Fruit fly (Drosophila melanogaster) whole organism, embryonic: ENCODE results near the gene CG42854.

Experiments used
- BEAF-32 ChIP-seq: fragments of 200-800 bp; sonication (Bioruptor generic); optimal IDR thresholded peaks from 3 replicates; lab custom pipeline; 2017; ENCODE audit warnings: missing biosample characterization, missing genetic modification characterization, mild to moderate bottlenecking, moderate library complexity, missing genetic modification reagents
- Bgb ChIP-seq: fragments of 200-800 bp; sonication (Bioruptor generic); IDR thresholded peaks from 2 replicates; pipeline ENCODE4 v1.3.6; 2022; ENCODE audit warnings: missing biosample characterization, missing genetic modification characterization; ENCODE audit not compliant: partially characterized antibody
- CG10209 ChIP-seq: fragments of 200-800 bp; sonication (Bioruptor generic); optimal IDR thresholded peaks from 3 replicates; lab custom pipeline; 2017; ENCODE audit warnings: missing biosample characterization, mild to moderate bottlenecking, missing genetic modification characterization, missing genetic modification reagents
- CG10366 ChIP-seq: fragments of 200-800 bp; sonication (Bioruptor generic); IDR thresholded peaks from 2 replicates; pipeline ENCODE4 v1.3.6; 2022; ENCODE audit warnings: missing biosample characterization, missing genetic modification characterization
- CG13287 ChIP-seq: fragments of 200-800 bp; sonication (Bioruptor generic); IDR thresholded peaks from 2 replicates; pipeline ENCODE4 v1.3.6; 2022; ENCODE audit warnings: missing biosample characterization, missing genetic modification characterization; ENCODE audit not compliant: partially characterized antibody
- CG15011 ChIP-seq: fragments of 200-800 bp; sonication (Bioruptor generic); optimal IDR thresholded peaks from 3 replicates; lab custom pipeline; 2018; ENCODE audit warnings: missing biosample characterization, mild to moderate bottlenecking, missing genetic modification characterization
- CG15696 ChIP-seq: fragments of 200-800 bp; sonication (Bioruptor generic); optimal IDR thresholded peaks from 2 replicates; lab custom pipeline; 2019; ENCODE audit warnings: missing biosample characterization, mild to moderate bottlenecking, missing genetic modification characterization, moderate library complexity
- CG17912 ChIP-seq: fragments of 200-800 bp; sonication (Bioruptor generic); optimal IDR thresholded peaks from 2 replicates; lab custom pipeline; 2018; ENCODE audit warnings: missing biosample characterization, mild to moderate bottlenecking, missing genetic modification characterization
- CG2678 ChIP-seq: fragments of 200-800 bp; sonication (Bioruptor generic); optimal IDR thresholded peaks from 3 replicates; lab custom pipeline; 2019; ENCODE audit warnings: missing biosample characterization, mild to moderate bottlenecking, missing genetic modification characterization, moderate library complexity
- CG33213 ChIP-seq: fragments of 200-800 bp; sonication (Bioruptor generic); optimal IDR thresholded peaks from 3 replicates; lab custom pipeline; 2016; ENCODE audit warnings: missing biosample characterization, missing genetic modification characterization
- CG42726 ChIP-seq: fragments of 200-800 bp; sonication (Bioruptor generic); IDR thresholded peaks from 2 replicates; pipeline ENCODE4 v1.3.6; 2022; ENCODE audit warnings: missing biosample characterization, missing genetic modification characterization; ENCODE audit not compliant: partially characterized antibody
- CG4707 ChIP-seq: fragments of 200-800 bp; sonication (Bioruptor generic); optimal IDR thresholded peaks from 2 replicates; lab custom pipeline; 2018; ENCODE audit warnings: missing biosample characterization, mild to moderate bottlenecking, missing genetic modification characterization, moderate library complexity
- CG5953 ChIP-seq: fragments of 200-800 bp; sonication (Bioruptor generic); IDR thresholded peaks from 2 replicates; pipeline ENCODE4 v1.3.6; 2022; ENCODE audit warnings: missing biosample characterization, missing genetic modification characterization
- CG6254 ChIP-seq: fragments of 200-800 bp; sonication (Bioruptor generic); optimal IDR thresholded peaks from 3 replicates; lab custom pipeline; 2017; ENCODE audit warnings: mild to moderate bottlenecking, missing biosample characterization, missing genetic modification reagents, missing genetic modification characterization
- CG6854 ChIP-seq: fragments of 200-800 bp; sonication (Bioruptor generic); optimal IDR thresholded peaks from 3 replicates; lab custom pipeline; 2017; ENCODE audit warnings: missing biosample characterization, mild to moderate bottlenecking, missing genetic modification characterization
- CG8765 ChIP-seq: fragments of 200-800 bp; sonication (Bioruptor generic); IDR thresholded peaks from 2 replicates; pipeline ENCODE4 v1.3.6; 2022; ENCODE audit warnings: missing biosample characterization, missing genetic modification characterization
- CG9932 ChIP-seq: fragments of 200-800 bp; sonication (Bioruptor generic); IDR thresholded peaks from 2 replicates; pipeline ENCODE4 v1.3.6; 2022; ENCODE audit warnings: missing biosample characterization, missing genetic modification characterization
- CoRest ChIP-seq: fragments of 200-800 bp; sonication (Bioruptor generic); optimal IDR thresholded peaks from 3 replicates; lab custom pipeline; 2018; ENCODE audit warnings: missing biosample characterization, mild to moderate bottlenecking, missing genetic modification characterization, moderate library complexity
- E2f2 ChIP-seq: fragments of 200-800 bp; sonication (Bioruptor generic); IDR thresholded peaks from 2 replicates; pipeline ENCODE4 v1.3.6; 2022; ENCODE audit warnings: missing biosample characterization, missing genetic modification characterization
- Eip74EF ChIP-seq, 2 experiments: fragments of 200-800 bp in 1 of 2; fragments of >200 bp in 1 of 2; sonication (Bioruptor generic) in 1 of 2; optimal IDR thresholded peaks; 2 replicates each; lab custom pipeline; 2017 to 2019; ENCODE audit warnings: missing biosample characterization in 2 of 2, missing genetic modification characterization in 2 of 2, mild to moderate bottlenecking in 1 of 2, moderate library complexity in 1 of 2
- Ets97D ChIP-seq: fragments of 200-800 bp; sonication (Bioruptor generic); optimal IDR thresholded peaks from 3 replicates; lab custom pipeline; 2016; ENCODE audit warnings: missing biosample characterization, missing genetic modification characterization
- HLH4C ChIP-seq: fragments of 200-800 bp; sonication (Bioruptor generic); IDR thresholded peaks from 3 replicates; pipeline ENCODE4 v1.3.6; 2022; ENCODE audit warnings: missing biosample characterization, missing genetic modification characterization; ENCODE audit not compliant: partially characterized antibody
- Lim3 ChIP-seq: fragments of 200-800 bp; sonication (Bioruptor generic); IDR thresholded peaks from 2 replicates; pipeline ENCODE4 v1.3.6; 2022; ENCODE audit warnings: missing biosample characterization, missing genetic modification characterization
- MESR4 ChIP-seq: fragments of 200-800 bp; sonication (Bioruptor generic); optimal IDR thresholded peaks from 2 replicates; lab custom pipeline; 2018; ENCODE audit warnings: missing biosample characterization, mild to moderate bottlenecking, missing genetic modification characterization, moderate library complexity
- Med ChIP-seq: fragments of 200-800 bp; sonication (Bioruptor generic); peaks from one replicate; lab custom pipeline; 2016; ENCODE audit warnings: missing biosample characterization, missing genetic modification characterization, mild to moderate bottlenecking, inconsistent platforms, moderate library complexity
- Mrtf ChIP-seq: fragments of 200-800 bp; sonication (Bioruptor generic); IDR thresholded peaks from 3 replicates; pipeline ENCODE4 v1.3.6; 2022; ENCODE audit warnings: missing biosample characterization, missing genetic modification characterization
- Nf-YA ChIP-seq: fragments of 200-800 bp; sonication (Bioruptor generic); IDR thresholded peaks from 2 replicates; pipeline ENCODE4 v1.3.6; 2022; ENCODE audit warnings: missing biosample characterization, missing genetic modification characterization
- Nf-YB ChIP-seq: fragments of 200-800 bp; sonication (Bioruptor generic); optimal IDR thresholded peaks from 3 replicates; lab custom pipeline; 2019; ENCODE audit warnings: missing biosample characterization, mild to moderate bottlenecking, missing genetic modification characterization, moderate library complexity
- NfI ChIP-seq: fragments of 200-800 bp; sonication (Bioruptor generic); optimal IDR thresholded peaks from 3 replicates; lab custom pipeline; 2018; ENCODE audit warnings: missing biosample characterization, mild to moderate bottlenecking, missing genetic modification characterization, moderate library complexity
- Sry-δ ChIP-seq: fragments of 200-800 bp; sonication (Bioruptor generic); optimal IDR thresholded peaks from 2 replicates; lab custom pipeline; 2016; ENCODE audit warnings: missing biosample characterization, missing genetic modification characterization
- Xbp1 ChIP-seq: fragments of 200-800 bp; sonication (Bioruptor generic); optimal IDR thresholded peaks from 3 replicates; lab custom pipeline; 2016; ENCODE audit warnings: missing biosample characterization, mild to moderate bottlenecking, missing genetic modification characterization
- YL-1 ChIP-seq: fragments of 200-800 bp; sonication (Bioruptor generic); optimal IDR thresholded peaks from 3 replicates; lab custom pipeline; 2017; ENCODE audit warnings: missing biosample characterization, mild to moderate bottlenecking, missing genetic modification characterization
- bbx ChIP-seq: fragments of 200-800 bp; sonication (Bioruptor generic); IDR thresholded peaks from 2 replicates; pipeline ENCODE4 v1.3.6; 2022; ENCODE audit warnings: missing biosample characterization, missing genetic modification characterization; ENCODE audit not compliant: partially characterized antibody
- btn ChIP-seq: fragments of 200-800 bp; sonication (Bioruptor generic); optimal IDR thresholded peaks from 2 replicates; lab custom pipeline; 2016; ENCODE audit warnings: missing biosample characterization, missing genetic modification characterization
- cad ChIP-seq: fragments of >200 bp; optimal IDR thresholded peaks from 2 replicates; lab custom pipeline; 2017; ENCODE audit warnings: missing biosample characterization, missing genetic modification characterization
- cato ChIP-seq: fragments of 200-800 bp; sonication (Bioruptor generic); optimal IDR thresholded peaks from 2 replicates; lab custom pipeline; 2016; ENCODE audit warnings: missing biosample characterization, missing genetic modification characterization, borderline replicate concordance
- chm ChIP-seq: fragments of 200-800 bp; sonication (Bioruptor generic); IDR thresholded peaks from 2 replicates; pipeline ENCODE4 v1.3.6; 2022; ENCODE audit warnings: missing biosample characterization, missing genetic modification characterization
- croc ChIP-seq: fragments of 200-800 bp; sonication (Bioruptor generic); conservative IDR thresholded peaks from 3 replicates; pipeline ENCODE4 v1.3.6; 2022; ENCODE audit warnings: missing biosample characterization, missing genetic modification characterization
- ewg ChIP-seq: fragments of 200-800 bp; sonication (Bioruptor generic); optimal IDR thresholded peaks from 3 replicates; lab custom pipeline; 2017; ENCODE audit warnings: mild to moderate bottlenecking, missing biosample characterization, missing genetic modification reagents, missing genetic modification characterization
- exex ChIP-seq: fragments of 200-800 bp; sonication (Bioruptor generic); optimal IDR thresholded peaks from 4 replicates; lab custom pipeline; 2018; ENCODE audit warnings: missing biosample characterization, mild to moderate bottlenecking, missing genetic modification characterization, moderate library complexity
- ind ChIP-seq: fragments of 200-800 bp; sonication (Bioruptor generic); optimal IDR thresholded peaks from 3 replicates; lab custom pipeline; 2016; ENCODE audit warnings: missing biosample characterization, missing genetic modification characterization
- mam ChIP-seq: fragments of 200-800 bp; sonication (Bioruptor generic); optimal IDR thresholded peaks from 3 replicates; lab custom pipeline; 2016; ENCODE audit warnings: missing biosample characterization, missing genetic modification characterization
- nmo ChIP-seq: fragments of 200-800 bp; sonication (Bioruptor generic); optimal IDR thresholded peaks from 2 replicates; lab custom pipeline; 2018; ENCODE audit warnings: missing biosample characterization, mild to moderate bottlenecking, missing genetic modification characterization, moderate library complexity
- salm ChIP-seq: fragments of 200-800 bp; sonication (Bioruptor generic); optimal IDR thresholded peaks from 2 replicates; lab custom pipeline; 2018; ENCODE audit warnings: missing biosample characterization, mild to moderate bottlenecking, missing genetic modification characterization
- sd ChIP-seq: fragments of 200-800 bp; sonication (Bioruptor generic); optimal IDR thresholded peaks from 3 replicates; lab custom pipeline; 2018; ENCODE audit warnings: missing biosample characterization, mild to moderate bottlenecking, missing genetic modification characterization, moderate library complexity
- sim ChIP-seq: fragments of 200-800 bp; sonication (Bioruptor generic); IDR thresholded peaks from 2 replicates; pipeline ENCODE4 v1.3.6; 2022; ENCODE audit warnings: missing biosample characterization, missing genetic modification characterization
- sob ChIP-seq: fragments of 200-800 bp; sonication (Bioruptor generic); IDR thresholded peaks from 2 replicates; pipeline ENCODE4 v1.3.6; 2022; ENCODE audit warnings: missing biosample characterization, missing genetic modification characterization
- trem ChIP-seq: fragments of 200-800 bp; optimal IDR thresholded peaks from 3 replicates; lab custom pipeline; 2019; ENCODE audit warnings: missing biosample characterization, mild to moderate bottlenecking, missing genetic modification characterization, moderate library complexity
- unpg ChIP-seq: fragments of 200-800 bp; sonication (Bioruptor generic); optimal IDR thresholded peaks from 3 replicates; lab custom pipeline; 2018; ENCODE audit warnings: missing biosample characterization, mild to moderate bottlenecking, missing genetic modification characterization, moderate library complexity
- zfh2 ChIP-seq: fragments of 200-800 bp; sonication (Bioruptor generic); optimal IDR thresholded peaks from 2 replicates; lab custom pipeline; 2016; ENCODE audit warnings: missing biosample characterization, missing genetic modification characterization

Gene CG42854

DNA sequence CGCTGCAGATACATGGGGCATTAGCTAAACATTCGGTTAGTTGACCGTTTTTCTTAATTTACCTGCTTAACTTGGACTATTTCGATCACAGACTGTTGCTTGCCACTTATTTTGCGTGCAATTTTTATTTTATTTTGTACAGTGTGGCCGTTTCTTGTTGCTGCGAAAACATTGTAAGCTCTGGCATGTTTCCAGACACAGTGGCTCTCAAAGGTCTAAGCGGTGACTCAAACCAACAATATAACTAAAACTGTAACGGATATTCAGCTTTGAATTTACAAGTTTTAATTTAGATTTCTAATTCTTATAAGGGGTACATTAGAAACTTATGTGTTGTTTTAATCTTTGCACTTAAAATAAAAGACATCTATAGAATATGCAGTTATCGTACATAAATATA is 2.5 kb upstream of the CG42854 start, which contains the start of gene CG8675 (continued):
- TF ChIP-seq Ets97D (peak; percentile 32), CG5953 (GFP tag; lab: Robert Waterston, UW) (no peak), Xbp1 (GFP tag; lab: Kevin White, UChicago) (no peak), CG17912 (GFP tag; lab: Kevin White, UChicago) (no peak), trem (tag; lab: Kevin White, UChicago) (peak; percentile 4), Bgb (GFP tag; lab: Robert Waterston, UW) (0 out of 2 replicates have a peak, but pooled peaks have one; percentile 27), Nf-YB (no peak), cato (GFP tag; lab: Kevin White, UChicago) (no peak), E2f2 (GFP tag; lab: Robert Waterston, UW) (peak; percentile 31; the same call in 1 of the 2 replicates), Mrtf (GFP tag; lab: Robert Waterston, UW) (no peak), nmo (GFP tag; lab: Kevin White, UChicago) (peak; percentile 19), chm (GFP tag; lab: Robert Waterston, UW) (no peak), Lim3 (GFP tag; lab: Robert Waterston, UW) (no peak), CG2678 (tag; lab: Kevin White, UChicago) (no peak), CG42726 (GFP tag; lab: Robert Waterston, UW) (no peak), bbx (GFP tag; lab: Robert Waterston, UW) (no peak), sim (GFP tag; lab: Robert Waterston, UW) (no peak), sd (no peak), CG33213 (GFP tag; lab: Kevin White, UChicago) (peak; percentile 18), CG9932 (no peak; the same call in 1 of the 2 replicates), BEAF-32 (GFP tag; lab: Kevin White, UChicago) (peak; percentile 33), ind (GFP tag; lab: Kevin White, UChicago) (no peak), CG4707 (GFP tag; lab: Kevin White, UChicago) (no peak), CG6854 (GFP tag; lab: Kevin White, UChicago) (peak; percentile 32), btn (no peak), CG10366 (GFP tag; lab: Robert Waterston, UW) (no peak), CG10209 (no peak), NfI (GFP tag; lab: Kevin White, UChicago) (no peak), Nf-YA (GFP tag; lab: Robert Waterston, UW) (no peak), unpg (no peak), zfh2 (GFP tag; lab: Kevin White, UChicago) (no peak), CG15696 (tag; lab: Kevin White, UChicago) (no peak), sob (GFP tag; lab: Robert Waterston, UW) (no peak), Med (GFP tag; lab: Kevin White, UChicago) (peak; percentile 70), Eip74EF (GFP tag; optimal IDR thresholded peaks at IDR 0.05; lab: Kevin White, UChicago) (no peak), HLH4C (GFP tag; lab: Robert Waterston, UW) (0 out of 3 replicates have a peak, but pooled peaks have one; percentile 43), CoRest (peak; percentile 33), exex (tag; lab: Kevin White, UChicago) (no peak), ewg (peak; percentile 85), croc (GFP tag; lab: Robert Waterston, UW) (no peak), YL-1 (GFP tag; lab: Kevin White, UChicago) (peak; percentile 49), CG13287 (peak; percentile 24; the same call in 1 of the 2 replicates), mam (GFP tag; lab: Kevin White, UChicago) (no peak), salm (tag; lab: Kevin White, UChicago) (no peak), MESR4 (GFP tag; lab: Kevin White, UChicago) (peak; percentile 52), cad (GFP tag; lab: Kevin White, UChicago) (peak; percentile 81), Sry-δ (GFP tag; lab: Kevin White, UChicago) (peak; percentile 14), CG6254 (GFP tag; lab: Kevin White, UChicago) (no peak), CG8765 (GFP tag; lab: Robert Waterston, UW) (no peak), CG15011 (GFP tag; lab: Kevin White, UChicago) (no peak)
